Fruit fly (Drosophila melanogaster): ENCODE results near the gene CG7987.

DNA sequence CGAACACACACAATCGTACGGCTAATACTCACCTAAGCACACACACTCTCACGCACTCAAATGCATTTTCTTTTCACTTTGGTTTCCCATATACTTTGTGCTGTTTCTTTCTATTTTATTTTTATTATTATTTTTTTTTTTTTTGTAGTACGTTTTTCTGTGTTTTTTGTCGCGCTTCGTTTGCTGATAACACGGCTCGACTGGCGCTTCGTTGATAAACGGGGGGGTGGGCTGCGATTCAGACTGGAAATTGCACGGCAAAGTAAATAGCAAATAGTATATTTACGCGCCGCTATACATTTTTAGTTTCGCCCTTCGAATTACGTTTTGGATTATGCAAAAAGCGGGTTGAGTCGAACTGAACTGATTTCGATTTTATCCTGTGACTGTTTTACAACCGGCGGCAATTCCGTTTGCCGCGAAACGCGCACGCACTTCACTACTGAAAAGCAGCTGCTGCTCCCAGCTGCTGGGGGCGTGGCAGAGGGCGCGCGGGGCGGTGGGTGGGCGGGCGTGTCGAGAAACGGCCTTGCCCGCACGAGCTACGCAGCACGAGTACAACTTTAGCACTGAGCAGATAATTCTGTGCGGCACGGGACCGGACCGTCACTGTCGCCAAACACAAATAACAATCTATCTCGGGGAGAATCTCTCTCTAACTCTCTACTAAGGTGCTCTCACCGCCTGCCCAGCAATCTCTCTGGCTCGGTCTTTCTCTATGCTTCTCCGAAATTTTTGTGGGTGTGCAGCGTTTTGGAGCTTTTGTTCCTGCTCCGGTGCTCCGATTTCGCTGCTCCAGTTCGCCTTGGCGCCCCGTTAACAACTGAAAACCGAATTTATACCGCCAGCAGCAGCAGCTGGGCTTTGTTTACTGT lies 18.0 kb downstream of the CG7987 start, which contains the start of gene Pde6:
- TF ChIP-seq cic (GFP tag; optimal IDR thresholded peaks at IDR 0.05) (peak; percentile 89), CG7045 (GFP tag; optimal IDR thresholded peaks at IDR 0.05) (peak; percentile 43), toe (GFP tag; optimal IDR thresholded peaks at IDR 0.05) (no peak)
